Fruit fly (Drosophila melanogaster) whole organism, adult: ENCODE data around the gene CG14568.

Source experiments
- CG11617 ChIP-seq: fragments of 200-800 bp; sonication (Bioruptor generic); optimal IDR thresholded peaks from 2 replicates; lab custom pipeline; 2017; ENCODE audit warnings: mild to moderate bottlenecking, missing biosample characterization, missing genetic modification reagents, missing genetic modification characterization
- CG12768 ChIP-seq: fragments of 200-800 bp; sonication (Bioruptor generic); optimal IDR thresholded peaks from 2 replicates; lab custom pipeline; 2017; ENCODE audit warnings: missing biosample characterization, missing genetic modification characterization, mild to moderate bottlenecking, moderate library complexity, missing genetic modification reagents
- CG14711 ChIP-seq: fragments of 200-800 bp; sonication (Bioruptor generic); optimal IDR thresholded peaks from 2 replicates; lab custom pipeline; 2018; ENCODE audit warnings: missing biosample characterization, mild to moderate bottlenecking, missing genetic modification characterization, moderate library complexity
- CG33017 ChIP-seq: fragments of 200-800 bp; sonication (Bioruptor generic); optimal IDR thresholded peaks from 2 replicates; lab custom pipeline; 2018; ENCODE audit warnings: missing biosample characterization, mild to moderate bottlenecking, missing genetic modification characterization, moderate library complexity
- CG5204 ChIP-seq: fragments of 200-800 bp; sonication (Bioruptor generic); optimal IDR thresholded peaks from 2 replicates; lab custom pipeline; 2016; ENCODE audit warnings: missing biosample characterization, missing genetic modification characterization
- Crg-1 ChIP-seq: fragments of 200-800 bp; sonication (Bioruptor generic); optimal IDR thresholded peaks from 2 replicates; lab custom pipeline; 2016; ENCODE audit warnings: missing biosample characterization, missing genetic modification characterization
- Hr96 ChIP-seq: fragments of 200-800 bp; sonication (Bioruptor generic); optimal IDR thresholded peaks from 2 replicates; lab custom pipeline; 2016; ENCODE audit warnings: missing biosample characterization, missing genetic modification characterization
- Mnt ChIP-seq: fragments of 200-800 bp; sonication (Bioruptor generic); optimal IDR thresholded peaks from 2 replicates; lab custom pipeline; 2016; ENCODE audit warnings: missing biosample characterization, mild to moderate bottlenecking, missing genetic modification characterization
- bab1 ChIP-seq: fragments of 200-800 bp; sonication (Bioruptor generic); optimal IDR thresholded peaks from 3 replicates; lab custom pipeline; 2019; ENCODE audit warnings: missing biosample characterization, mild to moderate bottlenecking, missing genetic modification characterization, moderate library complexity
- cic ChIP-seq: fragments of 200-800 bp; sonication (Bioruptor generic); optimal IDR thresholded peaks from 2 replicates; lab custom pipeline; 2017; ENCODE audit warnings: missing biosample characterization, mild to moderate bottlenecking, missing genetic modification characterization, moderate library complexity
- cnc ChIP-seq, 2 experiments: fragments of >200 bp; optimal IDR thresholded peaks; 2 replicates each; lab custom pipeline; 2017
- kay ChIP-seq: fragments of 200-800 bp; sonication (Bioruptor generic); peaks from one replicate; lab custom pipeline; 2016; ENCODE audit warnings: missing biosample characterization, missing genetic modification characterization, borderline replicate concordance
- pad ChIP-seq: fragments of 200-800 bp; sonication (Bioruptor generic); optimal IDR thresholded peaks from 3 replicates; lab custom pipeline; 2017; ENCODE audit warnings: missing biosample characterization, missing genetic modification characterization, mild to moderate bottlenecking, moderate library complexity, missing genetic modification reagents

DNA sequence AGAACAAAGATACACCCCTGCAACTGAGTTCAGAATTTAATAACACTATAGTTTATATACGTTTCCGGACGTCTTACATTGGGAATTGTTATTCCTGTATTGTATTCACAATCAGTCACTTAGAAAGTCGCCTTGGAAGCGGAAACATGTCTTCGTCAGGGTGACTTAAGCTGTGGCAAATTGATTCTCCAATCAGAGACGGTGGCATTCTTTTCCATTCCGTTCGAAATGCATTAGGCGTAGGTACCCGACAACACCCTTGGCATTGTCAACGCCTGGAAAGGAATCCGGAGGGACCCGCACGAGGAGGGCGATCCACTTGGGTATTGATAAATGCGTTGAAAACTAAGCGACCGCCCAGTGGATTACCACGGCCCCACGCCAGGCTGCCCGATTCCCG, 49.3 kb downstream of the CG14568 start, which contains the start of gene Sfp78E:
- TF ChIP-seq kay (GFP tag; lab: Kevin White, UChicago), result no peak
- no peak for TF ChIP-seq CG14711 (tag; lab: Kevin White, UChicago)
- no peak for TF ChIP-seq cic (GFP tag; lab: Kevin White, UChicago)
- TF ChIP-seq bab1 (GFP tag; lab: Kevin White, UChicago), result no peak
- no peak for TF ChIP-seq Mnt
- TF ChIP-seq CG33017 (tag; lab: Kevin White, UChicago), result no peak
- TF ChIP-seq CG11617 (GFP tag; lab: Kevin White, UChicago), result no peak
- no peak for TF ChIP-seq pad (GFP tag; lab: Kevin White, UChicago)
- TF ChIP-seq Hr96 (GFP tag; lab: Kevin White, UChicago), result no peak
- TF ChIP-seq Crg-1 (GFP tag; lab: Kevin White, UChicago), result no peak
- no peak for TF ChIP-seq cnc (optimal IDR thresholded peaks at IDR 0.05; lab: Kevin White, UChicago)
- TF ChIP-seq CG12768, result no peak
- no peak for TF ChIP-seq CG5204 (GFP tag; lab: Kevin White, UChicago)
